Fruit fly (Drosophila melanogaster): Measurements from ENCODE around the gene Slimp.

The Slimp gene

dm6 chr3R:24169362-24169761 is 20.6 kb upstream of the Slimp start, which contains the start of gene CG5510:
TSS of gene CG5510 (minus strand) at chr3R:24169562.
- no peak for TF ChIP-seq Dif (GFP tag; optimal IDR thresholded peaks at IDR 0.05; ENCODE audit: partially characterized antibody)
- no peak for TF ChIP-seq Rel (GFP tag; optimal IDR thresholded peaks at IDR 0.05)
- peak; percentile 45 for TF ChIP-seq Rel (tag; optimal IDR thresholded peaks at IDR 0.05)
- no peak for TF ChIP-seq Hr78 (GFP tag; optimal IDR thresholded peaks at IDR 0.05)
- TF ChIP-seq dl (GFP tag; optimal IDR thresholded peaks at IDR 0.05; ENCODE audit: insufficient read depth in 1 of 2, partially characterized antibody in 2 of 2), result peak in 1 of 2 experiments; percentile 8
- no peak for TF ChIP-seq psq (GFP tag; optimal IDR thresholded peaks at IDR 0.05)
- peak; percentile 10 for TF ChIP-seq Sp1 (GFP tag; optimal IDR thresholded peaks at IDR 0.05)
- TF ChIP-seq foxo (GFP tag; optimal IDR thresholded peaks at IDR 0.05), result no peak
- no peak for TF ChIP-seq rgr (GFP tag; optimal IDR thresholded peaks at IDR 0.05)
- TF ChIP-seq Hr83 (GFP tag; optimal IDR thresholded peaks at IDR 0.05; ENCODE audit: poor library complexity, severe bottlenecking), result peak; percentile 52
- no peak for TF ChIP-seq CrebA (GFP tag; optimal IDR thresholded peaks at IDR 0.05; ENCODE audit: borderline replicate concordance)
- TF ChIP-seq N (GFP tag; optimal IDR thresholded peaks at IDR 0.05), result no peak
- no peak for TF ChIP-seq dsf (GFP tag; optimal IDR thresholded peaks at IDR 0.05; ENCODE audit: borderline replicate concordance)
- TF ChIP-seq usp (GFP tag; optimal IDR thresholded peaks at IDR 0.05), result no peak
- no peak for TF ChIP-seq CG9705 (GFP tag; optimal IDR thresholded peaks at IDR 0.05)
- TF ChIP-seq sv (GFP tag; optimal IDR thresholded peaks at IDR 0.05), result peak; percentile 6
- TF ChIP-seq br (GFP tag; optimal IDR thresholded peaks at IDR 0.05), result peak; percentile 2
- peak; percentile 33 for TF ChIP-seq h (GFP tag; optimal IDR thresholded peaks at IDR 0.05)
- TF ChIP-seq sage (GFP tag; optimal IDR thresholded peaks at IDR 0.05), result no peak
- peak; percentile 27 for TF ChIP-seq ey (GFP tag; optimal IDR thresholded peaks at IDR 0.05)
- TF ChIP-seq woc (GFP tag; optimal IDR thresholded peaks at IDR 0.05), result peak; percentile 14
- TF ChIP-seq Mio (GFP tag; optimal IDR thresholded peaks at IDR 0.05), result no peak
- TF ChIP-seq GATAd (GFP tag; optimal IDR thresholded peaks at IDR 0.05), result no peak
- TF ChIP-seq pan (optimal IDR thresholded peaks at IDR 0.05), result no peak
- no peak for TF ChIP-seq Dfd (GFP tag; optimal IDR thresholded peaks at IDR 0.05)
- peak; percentile 76 for TF ChIP-seq Jra (GFP tag; optimal IDR thresholded peaks at IDR 0.05)
- TF ChIP-seq dmrt93B (GFP tag; optimal IDR thresholded peaks at IDR 0.05), result no peak
- TF ChIP-seq fru (GFP tag; optimal IDR thresholded peaks at IDR 0.05), result peak; percentile 36
- TF ChIP-seq Myc (optimal IDR thresholded peaks at IDR 0.05), result no peak
- TF ChIP-seq HLH106 (tag; optimal IDR thresholded peaks at IDR 0.05), result peak; percentile 21
- no peak for TF ChIP-seq lola (GFP tag; optimal IDR thresholded peaks at IDR 0.05)
- TF ChIP-seq brk (GFP tag; optimal IDR thresholded peaks at IDR 0.05), result no peak
- no peak for TF ChIP-seq Hnf4 (GFP tag; optimal IDR thresholded peaks at IDR 0.05)

dm6 chr3R:24163556-24164022 is 14.8 kb upstream of the Slimp start, which contains the start of gene Apc2:
TSS of gene Apc2 (plus strand) at chr3R:24163966.
- TF ChIP-seq Myc (optimal IDR thresholded peaks at IDR 0.05), result peak; percentile 90
- TF ChIP-seq dmrt93B (GFP tag; optimal IDR thresholded peaks at IDR 0.05), result peak; percentile 34
- TF ChIP-seq CG9705 (GFP tag; optimal IDR thresholded peaks at IDR 0.05), result peak; percentile 42
- peak; percentile 59 for TF ChIP-seq fru (GFP tag; optimal IDR thresholded peaks at IDR 0.05)
- peak; percentile 69 for TF ChIP-seq Sp1 (GFP tag; optimal IDR thresholded peaks at IDR 0.05)
- peak in 1 of 2 experiments; percentile 62 for TF ChIP-seq foxo (GFP tag; optimal IDR thresholded peaks at IDR 0.05)
- peak; percentile 56 for TF ChIP-seq psq (GFP tag; optimal IDR thresholded peaks at IDR 0.05)
- peak; percentile 58 for TF ChIP-seq h (GFP tag; optimal IDR thresholded peaks at IDR 0.05)
- peak; percentile 4 for TF ChIP-seq sv (GFP tag; optimal IDR thresholded peaks at IDR 0.05)
- TF ChIP-seq rgr (GFP tag; optimal IDR thresholded peaks at IDR 0.05), result peak; percentile 54
- TF ChIP-seq Abd-B (GFP tag; optimal IDR thresholded peaks at IDR 0.05), result no peak
- peak; percentile 17 for TF ChIP-seq OdsH (GFP tag; optimal IDR thresholded peaks at IDR 0.05)
- peak; percentile 51 for TF ChIP-seq dsf (GFP tag; optimal IDR thresholded peaks at IDR 0.05; ENCODE audit: borderline replicate concordance)
- peak; percentile 38 for TF ChIP-seq Jra (GFP tag; optimal IDR thresholded peaks at IDR 0.05)
- TF ChIP-seq N (GFP tag; optimal IDR thresholded peaks at IDR 0.05), result no peak
- no peak for TF ChIP-seq Dif (GFP tag; optimal IDR thresholded peaks at IDR 0.05; ENCODE audit: partially characterized antibody)
- no peak for TF ChIP-seq GATAd (GFP tag; optimal IDR thresholded peaks at IDR 0.05)
- TF ChIP-seq Hnf4 (GFP tag; optimal IDR thresholded peaks at IDR 0.05), result no peak
- peak; percentile 52 for TF ChIP-seq br (GFP tag; optimal IDR thresholded peaks at IDR 0.05)
- no peak for TF ChIP-seq CG32264 (GFP tag; optimal IDR thresholded peaks at IDR 0.05)
- TF ChIP-seq HLH106 (tag; optimal IDR thresholded peaks at IDR 0.05), result peak; percentile 76
- TF ChIP-seq ey (GFP tag; optimal IDR thresholded peaks at IDR 0.05), result peak; percentile 42
- TF ChIP-seq dl (GFP tag; optimal IDR thresholded peaks at IDR 0.05; ENCODE audit: insufficient read depth in 1 of 2, partially characterized antibody in 2 of 2), result no peak
- TF ChIP-seq woc (GFP tag; optimal IDR thresholded peaks at IDR 0.05), result peak; percentile 73

Measured in whole organism, wandering third instar larva.